Fruit fly (Drosophila melanogaster) whole organism: Measurements from ENCODE around the gene dlp.

ENCODE experiments used
- CG8478 ChIP-seq: fragments of >200 bp; optimal IDR thresholded peaks from 2 replicates; lab custom pipeline; 2018; ENCODE audit warnings: inconsistent platforms
- Dll ChIP-seq: fragments of >200 bp; optimal IDR thresholded peaks from 2 replicates; lab custom pipeline; 2017
- EcR ChIP-seq, 2 experiments: fragments of >200 bp; optimal IDR thresholded peaks; 2 replicates each; lab custom pipeline; 2017; ENCODE audit warnings: missing biosample characterization in 2 of 2, missing genetic modification characterization in 2 of 2, missing genetic modification reagents in 2 of 2
- pan ChIP-seq: fragments of >200 bp; optimal IDR thresholded peaks from 2 replicates; lab custom pipeline; 2017
- psq ChIP-seq: fragments of >200 bp; optimal IDR thresholded peaks from 2 replicates; lab custom pipeline; 2017
- usp ChIP-seq: fragments of >200 bp; optimal IDR thresholded peaks from 2 replicates; lab custom pipeline; 2017; ENCODE audit warnings: missing biosample characterization, missing genetic modification characterization, mixed read lengths

DNA sequence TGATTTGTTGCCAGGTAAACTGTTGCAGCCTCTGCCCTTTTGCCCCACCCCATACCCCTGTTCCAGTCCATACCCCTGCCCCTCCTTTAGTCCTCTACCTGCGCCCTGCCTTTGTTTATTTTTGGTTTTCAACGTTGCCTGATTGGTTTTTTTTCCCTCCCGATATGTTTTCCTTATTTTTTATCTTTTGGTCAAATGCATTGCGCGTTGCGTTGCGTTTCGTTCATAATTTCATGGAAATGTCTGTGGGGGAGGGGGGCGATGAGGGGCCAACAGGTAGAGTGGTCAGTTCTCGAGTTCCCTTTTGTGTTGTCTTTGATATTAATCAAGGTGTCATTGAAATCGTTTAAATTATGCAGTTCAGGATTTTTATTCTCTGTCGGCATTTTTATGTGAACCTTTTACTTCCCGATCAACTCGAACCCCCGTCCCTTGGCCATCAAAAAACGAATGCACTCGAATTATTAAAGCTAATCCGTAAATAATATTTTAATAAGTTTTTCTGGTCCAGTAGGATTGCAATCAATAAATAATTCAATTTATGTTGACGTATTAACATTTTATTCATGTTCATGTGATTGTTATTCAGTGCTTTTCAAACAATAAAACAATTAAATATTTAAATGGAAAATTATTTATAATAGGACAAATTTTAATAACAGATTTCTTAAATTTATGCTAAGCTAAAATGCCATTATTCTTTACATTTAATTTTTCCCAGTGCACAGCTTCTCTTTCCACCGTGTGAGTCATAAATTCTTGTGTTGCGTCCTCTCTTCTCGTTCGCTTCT, 2.6 kb downstream of the dlp start:
- TF ChIP-seq EcR (GFP tag; optimal IDR thresholded peaks at IDR 0.05; lab: Kevin White, UChicago), result no peak
- no peak for TF ChIP-seq psq (lab: Kevin White, UChicago)
- TF ChIP-seq pan (lab: Kevin White, UChicago), result no peak
- no peak for TF ChIP-seq usp (GFP tag; lab: Kevin White, UChicago)
- TF ChIP-seq Dll (lab: Kevin White, UChicago), result no peak
- TF ChIP-seq CG8478 (lab: Kevin White, UChicago), result no peak
